Fruit fly (Drosophila melanogaster): Measurements from ENCODE around the gene CG31464.

CG31464 gene

dm6 chr3R:8313038-8313437, 22.0 kb downstream of the CG31464 start, which contains the start of gene CG7483 (continued):
- TF ChIP-seq CG15514 (GFP tag; optimal IDR thresholded peaks at IDR 0.05) (peak; percentile 39), chif (GFP tag; optimal IDR thresholded peaks at IDR 0.05) (no peak), CG3847 (GFP tag; IDR thresholded peaks at IDR 0.05) (no peak), grau (tag; optimal IDR thresholded peaks at IDR 0.05) (peak; percentile 0), CG16815 (GFP tag; optimal IDR thresholded peaks at IDR 0.05) (no peak), CHES-1-like (GFP tag; optimal IDR thresholded peaks at IDR 0.05) (no peak), exex (tag; optimal IDR thresholded peaks at IDR 0.05) (no peak), Hmr (GFP tag; optimal IDR thresholded peaks at IDR 0.05) (no peak), zen (tag; optimal IDR thresholded peaks at IDR 0.05) (no peak), Meics (GFP tag; optimal IDR thresholded peaks at IDR 0.05) (no peak), amos (GFP tag; IDR thresholded peaks at IDR 0.05; ENCODE audit: partially characterized antibody) (peak; percentile 86), CG4617 (GFP tag; optimal IDR thresholded peaks at IDR 0.05; ENCODE audit: borderline replicate concordance) (peak; percentile 46), CoRest (tag; optimal IDR thresholded peaks at IDR 0.05) (peak; percentile 10), CG31224 (GFP tag; IDR thresholded peaks at IDR 0.05) (no peak), rib (GFP tag; IDR thresholded peaks at IDR 0.05) (no peak), CG8944 (GFP tag; optimal IDR thresholded peaks at IDR 0.05) (no peak), dysf (GFP tag; IDR thresholded peaks at IDR 0.05) (no peak), Atf3 (GFP tag; optimal IDR thresholded peaks at IDR 0.05) (no peak), Dip3 (GFP tag; optimal IDR thresholded peaks at IDR 0.05) (no peak), phol (tag; optimal IDR thresholded peaks at IDR 0.05) (peak; percentile 22), Ssrp (tag; optimal IDR thresholded peaks at IDR 0.05) (no peak), knrl (GFP tag; IDR thresholded peaks at IDR 0.05; ENCODE audit: partially characterized antibody) (peak; percentile 78), ara (GFP tag; IDR thresholded peaks at IDR 0.05) (no peak), CG14710 (tag; optimal IDR thresholded peaks at IDR 0.05) (peak; percentile 55), Chrac-16 (GFP tag; optimal IDR thresholded peaks at IDR 0.05) (no peak), lab (GFP tag; optimal IDR thresholded peaks at IDR 0.05) (no peak), Asciz (GFP tag; optimal IDR thresholded peaks at IDR 0.05) (no peak), fu2 (GFP tag; optimal IDR thresholded peaks at IDR 0.05) (no peak), CG2129 (GFP tag; IDR thresholded peaks at IDR 0.05; ENCODE audit: partially characterized antibody) (peak; percentile 66), unpg (GFP tag; optimal IDR thresholded peaks at IDR 0.05) (no peak), Neu2 (GFP tag; optimal IDR thresholded peaks at IDR 0.05; ENCODE audit: borderline replicate concordance) (no peak), CG17612 (GFP tag; IDR thresholded peaks at IDR 0.05) (no peak), CG12236 (GFP tag; optimal IDR thresholded peaks at IDR 0.05) (no peak), CG10979 (tag; optimal IDR thresholded peaks at IDR 0.05) (no peak), Ets97D (GFP tag; optimal IDR thresholded peaks at IDR 0.05) (peak; percentile 20), sqz (GFP tag; optimal IDR thresholded peaks at IDR 0.05) (peak; percentile 81), CG1603 (tag; optimal IDR thresholded peaks at IDR 0.05) (peak; percentile 13), CG1647 (GFP tag; optimal IDR thresholded peaks at IDR 0.05) (no peak), sd (tag; optimal IDR thresholded peaks at IDR 0.05) (peak; percentile 56), CG15601 (tag; optimal IDR thresholded peaks at IDR 0.05) (peak; percentile 46), Stat92E (GFP tag; optimal IDR thresholded peaks at IDR 0.05) (peak in 1 of 3 experiments; percentile 43), Sin3A (optimal IDR thresholded peaks at IDR 0.05) (peak; percentile 34), CG18262 (tag; optimal IDR thresholded peaks at IDR 0.05) (no peak), Antp (GFP tag; optimal IDR thresholded peaks at IDR 0.05) (no peak), schlank (tag; optimal IDR thresholded peaks at IDR 0.05) (no peak), CG8089 (GFP tag; optimal IDR thresholded peaks at IDR 0.05) (no peak), CG12071 (GFP tag; optimal IDR thresholded peaks at IDR 0.05) (no peak), twi (tag; optimal IDR thresholded peaks at IDR 0.05) (no peak), HLH4C (GFP tag; IDR thresholded peaks at IDR 0.05; ENCODE audit: partially characterized antibody) (peak; percentile 82), CG9932 (GFP tag; IDR thresholded peaks at IDR 0.05) (no peak), CG9609 (GFP tag; optimal IDR thresholded peaks at IDR 0.05) (no peak)
